Fruit fly (Drosophila melanogaster) whole organism, embryonic: ENCODE results near the gene CG6738.

Experiments
- Abd-B ChIP-seq: fragments of 200-800 bp; sonication (Bioruptor generic); optimal IDR thresholded peaks from 2 replicates; lab custom pipeline; 2018; ENCODE audit warnings: missing biosample characterization, mild to moderate bottlenecking, missing genetic modification characterization, moderate library complexity
- Asciz ChIP-seq: fragments of 200-800 bp; sonication (Bioruptor generic); optimal IDR thresholded peaks from 2 replicates; lab custom pipeline; 2017; ENCODE audit warnings: missing biosample characterization, mild to moderate bottlenecking, missing genetic modification characterization, missing genetic modification reagents
- BEAF-32 ChIP-seq: fragments of 200-800 bp; sonication (Bioruptor generic); optimal IDR thresholded peaks from 3 replicates; lab custom pipeline; 2017; ENCODE audit warnings: missing biosample characterization, missing genetic modification characterization, mild to moderate bottlenecking, moderate library complexity, missing genetic modification reagents
- CG10267 ChIP-seq: fragments of 200-800 bp; sonication (Bioruptor generic); optimal IDR thresholded peaks from 2 replicates; lab custom pipeline; 2018; ENCODE audit warnings: missing biosample characterization, mild to moderate bottlenecking, missing genetic modification characterization, moderate library complexity
- CG10431 ChIP-seq: fragments of 200-800 bp; sonication (Bioruptor generic); optimal IDR thresholded peaks from 3 replicates; lab custom pipeline; 2018; ENCODE audit warnings: missing biosample characterization, mild to moderate bottlenecking, missing genetic modification characterization
- CG10543 ChIP-seq: fragments of 200-800 bp; sonication (Bioruptor generic); optimal IDR thresholded peaks from 3 replicates; lab custom pipeline; 2017; ENCODE audit warnings: missing biosample characterization, mild to moderate bottlenecking, missing genetic modification characterization, moderate library complexity
- CG13296 ChIP-seq: fragments of 200-800 bp; sonication (Bioruptor generic); optimal IDR thresholded peaks from 3 replicates; lab custom pipeline; 2018; ENCODE audit warnings: missing biosample characterization, mild to moderate bottlenecking, missing genetic modification characterization
- CG15011 ChIP-seq: fragments of 200-800 bp; sonication (Bioruptor generic); optimal IDR thresholded peaks from 3 replicates; lab custom pipeline; 2018; ENCODE audit warnings: missing biosample characterization, mild to moderate bottlenecking, missing genetic modification characterization
- CG15269 ChIP-seq: fragments of 200-800 bp; sonication (Bioruptor generic); optimal IDR thresholded peaks from 2 replicates; lab custom pipeline; 2018; ENCODE audit warnings: missing biosample characterization, mild to moderate bottlenecking, missing genetic modification characterization, moderate library complexity
- CG15601 ChIP-seq: fragments of 200-800 bp; sonication (Bioruptor generic); optimal IDR thresholded peaks from 3 replicates; lab custom pipeline; 2019; ENCODE audit warnings: missing biosample characterization, mild to moderate bottlenecking, missing genetic modification characterization, moderate library complexity
- CG18476 ChIP-seq: fragments of 200-800 bp; sonication (Bioruptor generic); optimal IDR thresholded peaks from 2 replicates; lab custom pipeline; 2016; ENCODE audit warnings: missing biosample characterization, mild to moderate bottlenecking, missing genetic modification characterization
- CG2202 ChIP-seq: fragments of 200-800 bp; sonication (Bioruptor generic); optimal IDR thresholded peaks from 2 replicates; lab custom pipeline; 2018; ENCODE audit warnings: missing biosample characterization, mild to moderate bottlenecking, missing genetic modification characterization
- CG2875 ChIP-seq: fragments of 200-800 bp; sonication (Bioruptor generic); optimal IDR thresholded peaks from 2 replicates; lab custom pipeline; 2017; ENCODE audit warnings: missing biosample characterization, mild to moderate bottlenecking, missing genetic modification characterization, missing genetic modification reagents
- CG30431 ChIP-seq: fragments of 200-800 bp; sonication (Bioruptor generic); optimal IDR thresholded peaks from 2 replicates; lab custom pipeline; 2017; ENCODE audit warnings: missing biosample characterization, missing genetic modification characterization
- CG32532 ChIP-seq: fragments of 200-800 bp; sonication (Bioruptor generic); IDR thresholded peaks from 2 replicates; pipeline ENCODE4 v1.3.6; 2022; ENCODE audit warnings: missing biosample characterization, missing genetic modification characterization
- CG34224 ChIP-seq: fragments of 200-800 bp; sonication (Bioruptor generic); IDR thresholded peaks from 3 replicates; pipeline ENCODE4 v1.3.6; 2022; ENCODE audit warnings: missing biosample characterization, missing genetic modification characterization; ENCODE audit not compliant: partially characterized antibody
- CG34422 ChIP-seq: fragments of 200-800 bp; sonication (Bioruptor generic); IDR thresholded peaks from 3 replicates; pipeline ENCODE4 v1.3.6; 2022; ENCODE audit warnings: missing biosample characterization, missing genetic modification characterization
- CG4707 ChIP-seq: fragments of 200-800 bp; sonication (Bioruptor generic); optimal IDR thresholded peaks from 2 replicates; lab custom pipeline; 2018; ENCODE audit warnings: missing biosample characterization, mild to moderate bottlenecking, missing genetic modification characterization, moderate library complexity
- CG8924 ChIP-seq: fragments of 200-800 bp; optimal IDR thresholded peaks from 3 replicates; lab custom pipeline; 2019; ENCODE audit warnings: missing biosample characterization, mild to moderate bottlenecking, missing genetic modification characterization, moderate library complexity
- Camta ChIP-seq: fragments of 200-800 bp; sonication (Bioruptor generic); optimal IDR thresholded peaks from 2 replicates; lab custom pipeline; 2016; ENCODE audit warnings: missing biosample characterization, missing genetic modification characterization
- Chrac-16 ChIP-seq: fragments of 200-800 bp; sonication (Bioruptor generic); optimal IDR thresholded peaks from 3 replicates; lab custom pipeline; 2016; ENCODE audit warnings: missing biosample characterization, missing genetic modification characterization
- Eip74EF ChIP-seq, 2 experiments: fragments of 200-800 bp in 1 of 2; fragments of >200 bp in 1 of 2; sonication (Bioruptor generic) in 1 of 2; optimal IDR thresholded peaks; 2 replicates each; lab custom pipeline; 2017 to 2019; ENCODE audit warnings: missing biosample characterization in 2 of 2, missing genetic modification characterization in 2 of 2, mild to moderate bottlenecking in 1 of 2, moderate library complexity in 1 of 2
- Ets97D ChIP-seq: fragments of 200-800 bp; sonication (Bioruptor generic); optimal IDR thresholded peaks from 3 replicates; lab custom pipeline; 2016; ENCODE audit warnings: missing biosample characterization, missing genetic modification characterization
- Fer3 ChIP-seq: fragments of 200-800 bp; sonication (Bioruptor generic); optimal IDR thresholded peaks from 2 replicates; lab custom pipeline; 2018; ENCODE audit warnings: missing biosample characterization, mild to moderate bottlenecking, missing genetic modification characterization, moderate library complexity
- Hey ChIP-seq: fragments of 200-800 bp; sonication (Bioruptor generic); optimal IDR thresholded peaks from 3 replicates; lab custom pipeline; 2018; ENCODE audit warnings: missing biosample characterization, mild to moderate bottlenecking, missing genetic modification characterization
- Hsf ChIP-seq: fragments of 200-800 bp; sonication (Bioruptor generic); optimal IDR thresholded peaks from 3 replicates; lab custom pipeline; 2016; ENCODE audit warnings: missing biosample characterization, missing genetic modification characterization
- Jarid2 ChIP-seq: fragments of 200-800 bp; sonication (Bioruptor generic); optimal IDR thresholded peaks from 3 replicates; lab custom pipeline; 2017; ENCODE audit warnings: mild to moderate bottlenecking, missing biosample characterization, missing genetic modification reagents, missing genetic modification characterization
- Lim3 ChIP-seq: fragments of 200-800 bp; sonication (Bioruptor generic); IDR thresholded peaks from 2 replicates; pipeline ENCODE4 v1.3.6; 2022; ENCODE audit warnings: missing biosample characterization, missing genetic modification characterization
- Max ChIP-seq: fragments of 200-800 bp; sonication (Bioruptor generic); optimal IDR thresholded peaks from 2 replicates; lab custom pipeline; 2016; ENCODE audit warnings: missing biosample characterization, mild to moderate bottlenecking, missing genetic modification characterization
- NC2α ChIP-seq: fragments of 200-800 bp; sonication (Bioruptor generic); optimal IDR thresholded peaks from 2 replicates; lab custom pipeline; 2016; ENCODE audit warnings: missing biosample characterization, missing genetic modification characterization
- NC2β ChIP-seq: fragments of 200-800 bp; sonication (Bioruptor generic); optimal IDR thresholded peaks from 2 replicates; lab custom pipeline; 2016; ENCODE audit warnings: missing biosample characterization, missing genetic modification characterization
- Sry-β ChIP-seq: fragments of 200-800 bp; sonication (Bioruptor generic); optimal IDR thresholded peaks from 2 replicates; lab custom pipeline; 2018; ENCODE audit warnings: missing biosample characterization, mild to moderate bottlenecking, missing genetic modification characterization, moderate library complexity
- Stat92E ChIP-seq, 3 experiments: fragments of >200 bp in 2 of 3; fragments of 200-800 bp in 1 of 3; sonication (Bioruptor generic) in 1 of 3; optimal IDR thresholded peaks; 2 replicates each; lab custom pipeline; 2017 to 2019; ENCODE audit warnings: missing biosample characterization in 3 of 3, missing genetic modification characterization in 3 of 3, mild to moderate bottlenecking in 1 of 3, moderate library complexity in 1 of 3
- ase ChIP-seq: fragments of 200-800 bp; sonication (Bioruptor generic); IDR thresholded peaks from 3 replicates; pipeline ENCODE4 v1.3.6; 2022; ENCODE audit warnings: missing biosample characterization, missing genetic modification characterization
- dimm ChIP-seq: fragments of 200-800 bp; sonication (Bioruptor generic); IDR thresholded peaks from 2 replicates; pipeline ENCODE4 v1.3.6; 2022; ENCODE audit warnings: missing biosample characterization, missing genetic modification characterization
- fd64A ChIP-seq: fragments of 200-800 bp; sonication (Bioruptor generic); optimal IDR thresholded peaks from 3 replicates; lab custom pipeline; 2018; ENCODE audit warnings: missing biosample characterization, mild to moderate bottlenecking, missing genetic modification characterization
- gem ChIP-seq: fragments of 200-800 bp; sonication (Bioruptor generic); optimal IDR thresholded peaks from 2 replicates; lab custom pipeline; 2019; ENCODE audit warnings: missing biosample characterization, mild to moderate bottlenecking, missing genetic modification characterization, moderate library complexity
- grn ChIP-seq: fragments of 200-800 bp; sonication (Bioruptor generic); optimal IDR thresholded peaks from 3 replicates; lab custom pipeline; 2017; ENCODE audit warnings: missing biosample characterization, missing genetic modification characterization
- her ChIP-seq: fragments of 200-800 bp; sonication (Bioruptor generic); optimal IDR thresholded peaks from 2 replicates; lab custom pipeline; 2016; ENCODE audit warnings: missing biosample characterization, missing genetic modification characterization
- knrl ChIP-seq: fragments of 200-800 bp; sonication (Bioruptor generic); IDR thresholded peaks from 3 replicates; pipeline ENCODE4 v1.3.6; 2022; ENCODE audit warnings: missing biosample characterization, missing genetic modification characterization; ENCODE audit not compliant: partially characterized antibody
- org-1 ChIP-seq: fragments of 200-800 bp; sonication (Bioruptor generic); optimal IDR thresholded peaks from 2 replicates; lab custom pipeline; 2017; ENCODE audit warnings: missing biosample characterization, missing genetic modification characterization
- peb ChIP-seq: fragments of 200-800 bp; sonication (Bioruptor generic); IDR thresholded peaks from 2 replicates; pipeline ENCODE4 v1.3.6; 2022; ENCODE audit warnings: missing biosample characterization, missing genetic modification characterization
- pita ChIP-seq: fragments of 200-800 bp; sonication (Bioruptor generic); optimal IDR thresholded peaks from 2 replicates; lab custom pipeline; 2017; ENCODE audit warnings: missing biosample characterization, mild to moderate bottlenecking, missing genetic modification characterization
- ro ChIP-seq: fragments of 200-800 bp; sonication (Bioruptor generic); IDR thresholded peaks from 2 replicates; pipeline ENCODE4 v1.3.6; 2022; ENCODE audit warnings: missing biosample characterization, missing genetic modification characterization
- tio ChIP-seq: fragments of 200-800 bp; sonication (Bioruptor generic); optimal IDR thresholded peaks from 2 replicates; lab custom pipeline; 2017; ENCODE audit warnings: missing biosample characterization, missing genetic modification characterization, inconsistent platforms
- trem ChIP-seq: fragments of 200-800 bp; optimal IDR thresholded peaks from 3 replicates; lab custom pipeline; 2019; ENCODE audit warnings: missing biosample characterization, mild to moderate bottlenecking, missing genetic modification characterization, moderate library complexity
- tup ChIP-seq: fragments of 200-800 bp; sonication (Bioruptor generic); optimal IDR thresholded peaks from 2 replicates; lab custom pipeline; 2016; ENCODE audit warnings: missing biosample characterization, mild to moderate bottlenecking, missing genetic modification characterization, moderate library complexity
- twi ChIP-seq: fragments of 200-800 bp; optimal IDR thresholded peaks from 2 replicates; lab custom pipeline; 2019; ENCODE audit warnings: missing biosample characterization, mild to moderate bottlenecking, missing genetic modification characterization, moderate library complexity
- vvl ChIP-seq: fragments of 200-800 bp; sonication (Bioruptor generic); IDR thresholded peaks from 2 replicates; pipeline ENCODE4 v1.3.6; 2022; ENCODE audit warnings: missing biosample characterization, missing genetic modification characterization

CG6738 gene

dm6 chr3R:23110724-23111123 lies 11.4 kb downstream of the CG6738 start (continued):
- no peak for TF ChIP-seq ase
- no peak for TF ChIP-seq CG18476
- no peak for TF ChIP-seq CG15601 (tag; lab: Kevin White, UChicago)
- TF ChIP-seq NC2α (GFP tag; lab: Kevin White, UChicago) = no peak
- no peak for TF ChIP-seq CG34422 (GFP tag; lab: Robert Waterston, UW)
- TF ChIP-seq CG10543 (GFP tag; lab: Kevin White, UChicago) = no peak
- TF ChIP-seq vvl (GFP tag; lab: Robert Waterston, UW) = no peak
- no peak for TF ChIP-seq Asciz
- TF ChIP-seq Camta = no peak
- no peak for TF ChIP-seq knrl (GFP tag; lab: Robert Waterston, UW)
- TF ChIP-seq trem = no peak
- no peak for TF ChIP-seq Ets97D (GFP tag; lab: Kevin White, UChicago)
- TF ChIP-seq Fer3 (tag; lab: Kevin White, UChicago) = peak; percentile 41
- no peak for TF ChIP-seq Eip74EF (GFP tag; optimal IDR thresholded peaks at IDR 0.05; lab: Kevin White, UChicago)
- no peak for TF ChIP-seq BEAF-32
- no peak for TF ChIP-seq Stat92E (GFP tag; optimal IDR thresholded peaks at IDR 0.05; lab: Kevin White, UChicago)
- TF ChIP-seq her (GFP tag; lab: Kevin White, UChicago) = no peak
- no peak for TF ChIP-seq Hey
- no peak for TF ChIP-seq Chrac-16 (GFP tag; lab: Kevin White, UChicago)
- TF ChIP-seq peb (GFP tag; lab: Robert Waterston, UW) = no peak
- TF ChIP-seq Lim3 (GFP tag; lab: Robert Waterston, UW) = no peak
- no peak for TF ChIP-seq pita

- no peak for TF ChIP-seq twi (tag; lab: Kevin White, UChicago)
- TF ChIP-seq CG4707 (GFP tag; lab: Kevin White, UChicago) = no peak
- peak; percentile 55 for TF ChIP-seq CG8924 (tag; lab: Kevin White, UChicago)
- TF ChIP-seq CG15269 (tag; lab: Kevin White, UChicago) = peak; percentile 71
- TF ChIP-seq Lim3 (GFP tag; lab: Robert Waterston, UW) = no peak
- peak; percentile 3 for TF ChIP-seq CG15011 (GFP tag; lab: Kevin White, UChicago)
- TF ChIP-seq Hsf (GFP tag; lab: Kevin White, UChicago) = peak; percentile 50
- no peak for TF ChIP-seq dimm (GFP tag; lab: Robert Waterston, UW)
- TF ChIP-seq Jarid2 = peak; percentile 6
- peak; percentile 13 for TF ChIP-seq CG10267 (tag; lab: Kevin White, UChicago)
- TF ChIP-seq Abd-B = no peak
- no peak for TF ChIP-seq NC2β (GFP tag; lab: Kevin White, UChicago)
- TF ChIP-seq Sry-β (GFP tag; lab: Kevin White, UChicago) = no peak
- peak; percentile 76 for TF ChIP-seq gem (tag; lab: Kevin White, UChicago)
- peak; percentile 3 for TF ChIP-seq tup (GFP tag; lab: Kevin White, UChicago)
- TF ChIP-seq tio (GFP tag; lab: Kevin White, UChicago) = peak; percentile 43
- no peak for TF ChIP-seq CG10431 (GFP tag; lab: Kevin White, UChicago)
- peak; percentile 30 for TF ChIP-seq ro
- TF ChIP-seq CG2202 (tag; lab: Kevin White, UChicago) = no peak
- no peak for TF ChIP-seq NC2α (GFP tag; lab: Kevin White, UChicago)
- peak; percentile 71 for TF ChIP-seq CG13296 (GFP tag; lab: Kevin White, UChicago)
- TF ChIP-seq CG32532 = peak; percentile 78
- TF ChIP-seq org-1 = peak; percentile 56
- no peak for TF ChIP-seq CG30431 (GFP tag; lab: Kevin White, UChicago)
- TF ChIP-seq grn (GFP tag; lab: Kevin White, UChicago) = no peak
- TF ChIP-seq CG2875 = no peak
- peak; percentile 36 for TF ChIP-seq Max (GFP tag; lab: Kevin White, UChicago)
- TF ChIP-seq fd64A (GFP tag; lab: Kevin White, UChicago) = no peak
- TF ChIP-seq CG34224 (GFP tag; lab: Robert Waterston, UW) = no peak
Measured at dm6 chr3R:23112680-23113362, 13.5 kb downstream of the CG6738 start, which contains the start of gene Cow. TSS of gene Cow (minus strand) at chr3R:23112730.
